Fruit fly (Drosophila melanogaster) whole organism, embryonic: ENCODE data around the gene CG1309.

Experiments
- CG10654 ChIP-seq: fragments of 200-800 bp; sonication (Bioruptor generic); optimal IDR thresholded peaks from 2 replicates; lab custom pipeline; 2016; ENCODE audit warnings: missing biosample characterization, missing genetic modification characterization
- CG1233 ChIP-seq: fragments of 200-800 bp; sonication (Bioruptor generic); optimal IDR thresholded peaks from 4 replicates; lab custom pipeline; 2018; ENCODE audit warnings: missing biosample characterization, mild to moderate bottlenecking, missing genetic modification characterization
- CG13287 ChIP-seq: fragments of 200-800 bp; sonication (Bioruptor generic); IDR thresholded peaks from 2 replicates; pipeline ENCODE4 v1.3.6; 2022; ENCODE audit warnings: missing biosample characterization, missing genetic modification characterization; ENCODE audit not compliant: partially characterized antibody
- CG14014 ChIP-seq: fragments of 200-800 bp; sonication (Bioruptor generic); IDR thresholded peaks from 2 replicates; pipeline ENCODE4 v1.3.6; 2022; ENCODE audit warnings: missing biosample characterization, missing genetic modification characterization
- CG14441 ChIP-seq: fragments of 200-800 bp; sonication (Bioruptor generic); IDR thresholded peaks from 2 replicates; pipeline ENCODE4 v1.3.6; 2022; ENCODE audit warnings: missing biosample characterization, missing genetic modification characterization
- CG14667 ChIP-seq: fragments of 200-800 bp; sonication (Bioruptor generic); IDR thresholded peaks from 2 replicates; pipeline ENCODE4 v1.3.6; 2022; ENCODE audit warnings: missing biosample characterization, missing genetic modification characterization
- CG16813 ChIP-seq: fragments of 200-800 bp; sonication (Bioruptor generic); IDR thresholded peaks from 3 replicates; pipeline ENCODE4 v1.3.6; 2022; ENCODE audit warnings: missing biosample characterization, missing genetic modification characterization; ENCODE audit not compliant: partially characterized antibody
- CG17186 ChIP-seq: fragments of 200-800 bp; sonication (Bioruptor generic); optimal IDR thresholded peaks from 3 replicates; lab custom pipeline; 2017; ENCODE audit warnings: missing biosample characterization, missing genetic modification reagents, missing genetic modification characterization
- CG3163 ChIP-seq: fragments of 200-800 bp; sonication (Bioruptor generic); optimal IDR thresholded peaks from 3 replicates; lab custom pipeline; 2016; ENCODE audit warnings: missing biosample characterization, missing genetic modification characterization
- CG33557 ChIP-seq: fragments of 200-800 bp; sonication (Bioruptor generic); optimal IDR thresholded peaks from 2 replicates; lab custom pipeline; 2019; ENCODE audit warnings: missing biosample characterization, mild to moderate bottlenecking, missing genetic modification characterization, moderate library complexity
- CG7271 ChIP-seq: fragments of 200-800 bp; sonication (Bioruptor generic); optimal IDR thresholded peaks from 2 replicates; lab custom pipeline; 2018; ENCODE audit warnings: missing biosample characterization, mild to moderate bottlenecking, missing genetic modification characterization, moderate library complexity
- CG8290 ChIP-seq, 3 experiments: fragments of 200-800 bp; sonication (Bioruptor generic); optimal IDR thresholded peaks; 2 replicates each; lab custom pipeline; 2016 to 2019; ENCODE audit warnings: missing biosample characterization in 3 of 3, missing genetic modification characterization in 3 of 3, mild to moderate bottlenecking in 2 of 3, moderate library complexity in 1 of 3
- CG9932 ChIP-seq: fragments of 200-800 bp; sonication (Bioruptor generic); IDR thresholded peaks from 2 replicates; pipeline ENCODE4 v1.3.6; 2022; ENCODE audit warnings: missing biosample characterization, missing genetic modification characterization
- CrebB ChIP-seq: fragments of 200-800 bp; sonication (Bioruptor generic); optimal IDR thresholded peaks from 3 replicates; lab custom pipeline; 2018; ENCODE audit warnings: missing biosample characterization, mild to moderate bottlenecking, missing genetic modification characterization
- Deaf1 ChIP-seq: fragments of 200-800 bp; optimal IDR thresholded peaks from 3 replicates; lab custom pipeline; 2019; ENCODE audit warnings: missing biosample characterization, mild to moderate bottlenecking, missing genetic modification characterization, moderate library complexity
- Dfd ChIP-seq, 2 experiments: fragments of >200 bp; optimal IDR thresholded peaks; 2 replicates each; lab custom pipeline; 2017; ENCODE audit warnings: missing biosample characterization in 2 of 2, missing genetic modification characterization in 2 of 2
- Elba2 ChIP-seq: fragments of 200-800 bp; sonication (Bioruptor generic); optimal IDR thresholded peaks from 3 replicates; lab custom pipeline; 2016; ENCODE audit warnings: missing biosample characterization, missing genetic modification characterization
- Ets65A ChIP-seq: fragments of 200-800 bp; sonication (Bioruptor generic); peaks from one replicate; lab custom pipeline; 2016; ENCODE audit warnings: missing biosample characterization, missing genetic modification characterization
- Fer1 ChIP-seq: fragments of 200-800 bp; sonication (Bioruptor generic); optimal IDR thresholded peaks from 2 replicates; lab custom pipeline; 2017; ENCODE audit warnings: missing biosample characterization, mild to moderate bottlenecking, missing genetic modification characterization
- HLH4C ChIP-seq: fragments of 200-800 bp; sonication (Bioruptor generic); IDR thresholded peaks from 3 replicates; pipeline ENCODE4 v1.3.6; 2022; ENCODE audit warnings: missing biosample characterization, missing genetic modification characterization; ENCODE audit not compliant: partially characterized antibody
- Hey ChIP-seq: fragments of 200-800 bp; sonication (Bioruptor generic); optimal IDR thresholded peaks from 3 replicates; lab custom pipeline; 2018; ENCODE audit warnings: missing biosample characterization, mild to moderate bottlenecking, missing genetic modification characterization
- Hmr ChIP-seq: fragments of 200-800 bp; sonication (Bioruptor generic); optimal IDR thresholded peaks from 3 replicates; lab custom pipeline; 2017; ENCODE audit warnings: mild to moderate bottlenecking, missing biosample characterization, missing genetic modification reagents, missing genetic modification characterization
- Hr3 ChIP-seq: fragments of 200-800 bp; sonication (Bioruptor generic); optimal IDR thresholded peaks from 3 replicates; lab custom pipeline; 2016; ENCODE audit warnings: missing biosample characterization, missing genetic modification characterization
- MTF-1 ChIP-seq: fragments of 200-800 bp; sonication (Bioruptor generic); optimal IDR thresholded peaks from 2 replicates; lab custom pipeline; 2018; ENCODE audit warnings: missing biosample characterization, mild to moderate bottlenecking, missing genetic modification characterization, borderline replicate concordance
- Med ChIP-seq: fragments of 200-800 bp; sonication (Bioruptor generic); peaks from one replicate; lab custom pipeline; 2016; ENCODE audit warnings: missing biosample characterization, missing genetic modification characterization, mild to moderate bottlenecking, inconsistent platforms, moderate library complexity
- Meics ChIP-seq: fragments of 200-800 bp; sonication (Bioruptor generic); optimal IDR thresholded peaks from 2 replicates; lab custom pipeline; 2017; ENCODE audit warnings: missing biosample characterization, mild to moderate bottlenecking, missing genetic modification characterization
- NC2β ChIP-seq: fragments of 200-800 bp; sonication (Bioruptor generic); optimal IDR thresholded peaks from 2 replicates; lab custom pipeline; 2016; ENCODE audit warnings: missing biosample characterization, missing genetic modification characterization
- Pdp1 ChIP-seq, 2 experiments: fragments of 200-800 bp; sonication (Bioruptor generic); optimal IDR thresholded peaks; 3 replicates each; lab custom pipeline; 2016; ENCODE audit warnings: missing biosample characterization in 2 of 2, missing genetic modification characterization in 2 of 2, mild to moderate bottlenecking in 1 of 2, moderate library complexity in 1 of 2
- Rx ChIP-seq: fragments of 200-800 bp; sonication (Bioruptor generic); IDR thresholded peaks from 2 replicates; pipeline ENCODE4 v1.3.6; 2022; ENCODE audit warnings: missing biosample characterization, missing genetic modification characterization
- Side ChIP-seq: fragments of 200-800 bp; sonication (Bioruptor generic); optimal IDR thresholded peaks from 2 replicates; lab custom pipeline; 2016; ENCODE audit warnings: missing biosample characterization, missing genetic modification characterization
- aop ChIP-seq: fragments of 200-800 bp; sonication (Bioruptor generic); IDR thresholded peaks from 2 replicates; pipeline ENCODE4 v1.3.6; 2022; ENCODE audit warnings: missing biosample characterization, missing genetic modification characterization
- chinmo ChIP-seq: fragments of 200-800 bp; sonication (Bioruptor generic); IDR thresholded peaks from 4 replicates; pipeline ENCODE4 v1.3.6; 2022; ENCODE audit warnings: missing biosample characterization, missing genetic modification characterization; ENCODE audit not compliant: partially characterized antibody
- cwo ChIP-seq: fragments of 200-800 bp; sonication (Bioruptor generic); optimal IDR thresholded peaks from 3 replicates; lab custom pipeline; 2017; ENCODE audit warnings: missing biosample characterization, missing genetic modification characterization, mild to moderate bottlenecking, moderate library complexity, missing genetic modification reagents
- disco-r ChIP-seq: fragments of 200-800 bp; sonication (Bioruptor generic); optimal IDR thresholded peaks from 2 replicates; lab custom pipeline; 2016; ENCODE audit warnings: missing biosample characterization, missing genetic modification characterization
- fru ChIP-seq: fragments of >200 bp; optimal IDR thresholded peaks from 2 replicates; lab custom pipeline; 2017
- gce ChIP-seq: fragments of 200-800 bp; sonication (Bioruptor generic); IDR thresholded peaks from 3 replicates; pipeline ENCODE4 v1.3.6; 2022; ENCODE audit warnings: missing biosample characterization, missing genetic modification characterization
- gro ChIP-seq: fragments of 200-800 bp; sonication (Bioruptor generic); optimal IDR thresholded peaks from 2 replicates; lab custom pipeline; 2016; ENCODE audit warnings: missing biosample characterization, missing genetic modification characterization
- ham ChIP-seq: fragments of 200-800 bp; sonication (Bioruptor generic); IDR thresholded peaks from 2 replicates; pipeline ENCODE4 v1.3.6; 2022; ENCODE audit warnings: missing biosample characterization, missing genetic modification characterization
- hth ChIP-seq: fragments of >200 bp; optimal IDR thresholded peaks from 2 replicates; lab custom pipeline; 2017; ENCODE audit warnings: inconsistent platforms
- mam ChIP-seq: fragments of 200-800 bp; sonication (Bioruptor generic); optimal IDR thresholded peaks from 3 replicates; lab custom pipeline; 2016; ENCODE audit warnings: missing biosample characterization, missing genetic modification characterization
- mirr ChIP-seq: fragments of 200-800 bp; sonication (Bioruptor generic); optimal IDR thresholded peaks from 3 replicates; lab custom pipeline; 2018; ENCODE audit warnings: missing biosample characterization, mild to moderate bottlenecking, missing genetic modification characterization
- pb ChIP-seq: fragments of 200-800 bp; sonication (Bioruptor generic); optimal IDR thresholded peaks from 3 replicates; lab custom pipeline; 2016; ENCODE audit warnings: missing biosample characterization, missing genetic modification characterization
- sr ChIP-seq: fragments of 200-800 bp; sonication (Bioruptor generic); IDR thresholded peaks from 3 replicates; pipeline ENCODE4 v1.3.6; 2022; ENCODE audit warnings: missing biosample characterization, missing genetic modification characterization
- sug ChIP-seq: fragments of 200-800 bp; optimal IDR thresholded peaks from 2 replicates; lab custom pipeline; 2019; ENCODE audit warnings: missing biosample characterization, mild to moderate bottlenecking, missing genetic modification characterization, moderate library complexity
- tin ChIP-seq: fragments of 200-800 bp; sonication (Bioruptor generic); optimal IDR thresholded peaks from 3 replicates; lab custom pipeline; 2016; ENCODE audit warnings: missing biosample characterization, missing genetic modification characterization
- unpg ChIP-seq: fragments of 200-800 bp; sonication (Bioruptor generic); optimal IDR thresholded peaks from 3 replicates; lab custom pipeline; 2018; ENCODE audit warnings: missing biosample characterization, mild to moderate bottlenecking, missing genetic modification characterization, moderate library complexity
- usp ChIP-seq: fragments of >200 bp; optimal IDR thresholded peaks from 2 replicates; lab custom pipeline; 2017; ENCODE audit warnings: missing biosample characterization, missing genetic modification characterization
- vvl ChIP-seq: fragments of 200-800 bp; sonication (Bioruptor generic); IDR thresholded peaks from 2 replicates; pipeline ENCODE4 v1.3.6; 2022; ENCODE audit warnings: missing biosample characterization, missing genetic modification characterization

Gene CG1309

dm6 chr3L:4221792-4222191 lies 37.4 kb upstream of the CG1309 start (continued):
- TF ChIP-seq Hey (tag; lab: Kevin White, UChicago) (no peak), Hmr (no peak), CG14667 (GFP tag; lab: Robert Waterston, UW) (no peak), Pdp1 (GFP tag; optimal IDR thresholded peaks at IDR 0.05; lab: Kevin White, UChicago) (peak in 1 of 2 experiments; percentile 60), CG3163 (no peak), Ets65A (GFP tag; lab: Kevin White, UChicago) (no peak), tin (no peak), Fer1 (GFP tag; lab: Kevin White, UChicago) (no peak), mirr (GFP tag; lab: Kevin White, UChicago) (peak; percentile 22), MTF-1 (GFP tag; lab: Kevin White, UChicago) (no peak)

- TF ChIP-seq mam (GFP tag; lab: Kevin White, UChicago): no peak
- no peak for TF ChIP-seq CG33557 (GFP tag; lab: Kevin White, UChicago)
- 0 out of 3 replicates have a peak, but pooled peaks have one; percentile 33 for TF ChIP-seq gce (GFP tag; lab: Robert Waterston, UW)
- no peak for TF ChIP-seq Elba2
- TF ChIP-seq Rx (GFP tag; lab: Robert Waterston, UW): no peak; the same call in 1 of the 2 replicates
- TF ChIP-seq unpg: no peak
- 0 out of 2 replicates have a peak, but pooled peaks have one; percentile 5 for TF ChIP-seq CG13287
- TF ChIP-seq aop (GFP tag; lab: Robert Waterston, UW): 0 out of 2 replicates have a peak, but pooled peaks have one; percentile 41
- peak; percentile 70 for TF ChIP-seq Med
- TF ChIP-seq Hey (tag; lab: Kevin White, UChicago): no peak
- TF ChIP-seq sug (tag; lab: Kevin White, UChicago): peak; percentile 72
- no peak for TF ChIP-seq CG9932 (GFP tag; lab: Robert Waterston, UW)
- no peak for TF ChIP-seq gro (GFP tag; lab: Kevin White, UChicago)
- TF ChIP-seq Side: no peak
- no peak for TF ChIP-seq hth
- TF ChIP-seq CG17186 (GFP tag; lab: Kevin White, UChicago): no peak
- TF ChIP-seq CG16813 (GFP tag; lab: Robert Waterston, UW): no peak
- TF ChIP-seq ham (GFP tag; lab: Robert Waterston, UW): no peak
- TF ChIP-seq Deaf1 (tag; lab: Kevin White, UChicago): peak; percentile 20
- no peak for TF ChIP-seq fru
- TF ChIP-seq HLH4C (GFP tag; lab: Robert Waterston, UW): no peak
- no peak for TF ChIP-seq Hr3 (GFP tag; lab: Kevin White, UChicago)
- no peak for TF ChIP-seq CG1233
- no peak for TF ChIP-seq CG14441 (GFP tag; lab: Robert Waterston, UW)
- TF ChIP-seq CG10654 (GFP tag; lab: Kevin White, UChicago): no peak
- no peak for TF ChIP-seq pb (GFP tag; lab: Kevin White, UChicago)
- TF ChIP-seq usp: no peak
- TF ChIP-seq Pdp1 (GFP tag; optimal IDR thresholded peaks at IDR 0.05; lab: Kevin White, UChicago): peak in 1 of 2 experiments; percentile 67
- TF ChIP-seq disco-r (GFP tag; lab: Kevin White, UChicago): no peak
- TF ChIP-seq Dfd (GFP tag; optimal IDR thresholded peaks at IDR 0.05; lab: Kevin White, UChicago): no peak
- peak; percentile 82; the same call in 2 of the 3 replicates for TF ChIP-seq sr (GFP tag; lab: Robert Waterston, UW)
- TF ChIP-seq cwo (GFP tag; lab: Kevin White, UChicago): peak; percentile 63
- 0 out of 2 replicates have a peak, but pooled peaks have one; percentile 7 for TF ChIP-seq vvl (GFP tag; lab: Robert Waterston, UW)
- no peak for TF ChIP-seq Meics (GFP tag; lab: Kevin White, UChicago)
- TF ChIP-seq CG7271: no peak
- 0 out of 4 replicates have a peak, but pooled peaks have one; percentile 42 for TF ChIP-seq chinmo
- TF ChIP-seq CG14014 (GFP tag; lab: Robert Waterston, UW): no peak
- no peak for TF ChIP-seq CG8290 (GFP tag; optimal IDR thresholded peaks at IDR 0.05; lab: Kevin White, UChicago)
- peak in 1 of 2 experiments; percentile 8 for TF ChIP-seq CG8290 (tag; optimal IDR thresholded peaks at IDR 0.05; lab: Kevin White, UChicago)
- TF ChIP-seq CrebB (tag; lab: Kevin White, UChicago): no peak
- no peak for TF ChIP-seq NC2β
Measured at dm6 chr3L:4225647-4226470, 33.4 kb upstream of the CG1309 start.
